In genomic region chrII:7200051-7200599, ce11 we compare ENCODE assay signal across 1 worm cellular context.
TF ChIP-seq lines count a peak whose summit lies in the region.

Gene pcrg-1 (plus strand): TSS chrII:7200549.

TF ChIP-seq in whole organism, L4 larva, 104 proteins besides CTCF, POLR2A, EP300 and RAD21 (continued from another document):
- no peak for TF ChIP-seq fos-1 (tag; optimal IDR thresholded peaks at IDR 0.05; lab: Kevin White, UChicago)
- no peak for TF ChIP-seq attf-4 (tag; optimal IDR thresholded peaks at IDR 0.05; lab: Kevin White, UChicago)
- no peak for TF ChIP-seq fkh-10 (GFP tag; optimal IDR thresholded peaks at IDR 0.05; lab: Kevin White, UChicago)
- peak; percentile 12 to 56 for TF ChIP-seq hif-1 (tag; optimal IDR thresholded peaks at IDR 0.05; lab: Kevin White, UChicago)
- peak; percentile 91 for TF ChIP-seq T26A8.4 (GFP tag; IDR thresholded peaks at IDR 0.05; lab: Robert Waterston, UW)
- no peak for TF ChIP-seq cey-2 (tag; optimal IDR thresholded peaks at IDR 0.05; lab: Kevin White, UChicago; ENCODE audit: borderline replicate concordance, insufficient read depth)
- peak; percentile 89 for TF ChIP-seq nhr-41 (GFP tag; IDR thresholded peaks at IDR 0.05; lab: Robert Waterston, UW)
- no peak for TF ChIP-seq zag-1 (tag; optimal IDR thresholded peaks at IDR 0.05; lab: Kevin White, UChicago)
- TF ChIP-seq unc-39 (tag; optimal IDR thresholded peaks at IDR 0.05; lab: Kevin White, UChicago) = no peak
- no peak for TF ChIP-seq R02D3.7 (tag; optimal IDR thresholded peaks at IDR 0.05; lab: Kevin White, UChicago)
- TF ChIP-seq mdl-1 (tag; optimal IDR thresholded peaks at IDR 0.05; lab: Kevin White, UChicago) = no peak
- peak in 1 of 2 experiments; percentile 81 for TF ChIP-seq unc-62 (GFP tag; optimal IDR thresholded peaks at IDR 0.05 in 1 of 2; lab: Kevin White, UChicago)
- TF ChIP-seq unc-62 (tag; optimal IDR thresholded peaks at IDR 0.05; lab: Kevin White, UChicago) = no peak
- peak; percentile 69 for TF ChIP-seq hlh-30 (tag; optimal IDR thresholded peaks at IDR 0.05; lab: Kevin White, UChicago; ENCODE audit: insufficient read depth)
- peak; percentile 83 for TF ChIP-seq tra-1 (GFP tag; IDR thresholded peaks at IDR 0.05; lab: Robert Waterston, UW)
- TF ChIP-seq T20F7.1 (GFP tag; optimal IDR thresholded peaks at IDR 0.05; lab: Kevin White, UChicago) = peak; percentile 35
- no peak for TF ChIP-seq nhr-77 (tag; optimal IDR thresholded peaks at IDR 0.05; lab: Kevin White, UChicago)
- peak; percentile 95 for TF ChIP-seq snpc-4 (tag; optimal IDR thresholded peaks at IDR 0.05; lab: Kevin White, UChicago)
- TF ChIP-seq lin-38 (GFP tag; IDR thresholded peaks at IDR 0.05; lab: Robert Waterston, UW) = peak; percentile 84
- peak; percentile 84 for TF ChIP-seq php-3 (GFP tag; IDR thresholded peaks at IDR 0.05; lab: Robert Waterston, UW)
- peak; percentile 70 for TF ChIP-seq lir-3 (tag; optimal IDR thresholded peaks at IDR 0.05; lab: Kevin White, UChicago)
- TF ChIP-seq nhr-42 (GFP tag; IDR thresholded peaks at IDR 0.05; lab: Robert Waterston, UW) = peak; percentile 84
- peak; percentile 74 for TF ChIP-seq rbr-2 (tag; optimal IDR thresholded peaks at IDR 0.05; lab: Kevin White, UChicago)
- peak; percentile 61 for TF ChIP-seq mep-1 (tag; optimal IDR thresholded peaks at IDR 0.05; lab: Kevin White, UChicago)
- TF ChIP-seq nhr-111 (GFP tag; optimal IDR thresholded peaks at IDR 0.05; lab: Kevin White, UChicago) = peak; percentile 76
- peak; percentile 80 for TF ChIP-seq spr-1 (tag; optimal IDR thresholded peaks at IDR 0.05; lab: Kevin White, UChicago)
- peak; percentile 59 for TF ChIP-seq spr-3 (GFP tag; optimal IDR thresholded peaks at IDR 0.05; lab: Kevin White, UChicago)
- peak; percentile 82 for TF ChIP-seq Y5F2A.4 (GFP tag; optimal IDR thresholded peaks at IDR 0.05; lab: Kevin White, UChicago)
- no peak for TF ChIP-seq ceh-82 (tag; optimal IDR thresholded peaks at IDR 0.05; lab: Kevin White, UChicago)
- TF ChIP-seq sdz-12 (GFP tag; optimal IDR thresholded peaks at IDR 0.05; lab: Kevin White, UChicago) = no peak
- peak; percentile 50 for TF ChIP-seq dpl-1 (GFP tag; optimal IDR thresholded peaks at IDR 0.05; lab: Kevin White, UChicago)
- no peak for TF ChIP-seq jun-1 (tag; optimal IDR thresholded peaks at IDR 0.05; lab: Kevin White, UChicago)
- TF ChIP-seq mxl-3 (GFP tag; optimal IDR thresholded peaks at IDR 0.05; lab: Kevin White, UChicago) = peak; percentile 85
- TF ChIP-seq lin-29 (GFP tag; IDR thresholded peaks at IDR 0.05; lab: Robert Waterston, UW) = peak; percentile 79
- TF ChIP-seq pqm-1 (tag; optimal IDR thresholded peaks at IDR 0.05; lab: Kevin White, UChicago) = no peak
- TF ChIP-seq gei-8 (GFP tag; optimal IDR thresholded peaks at IDR 0.05; lab: Kevin White, UChicago) = peak; percentile 12
- TF ChIP-seq egl-43 (GFP tag; IDR thresholded peaks at IDR 0.05; lab: Robert Waterston, UW) = peak; percentile 97
- no peak for TF ChIP-seq nhr-10 (tag; optimal IDR thresholded peaks at IDR 0.05; lab: Kevin White, UChicago)
- TF ChIP-seq zip-2 (tag; optimal IDR thresholded peaks at IDR 0.05; lab: Kevin White, UChicago) = peak; percentile 35
- TF ChIP-seq hlh-11 (tag; optimal IDR thresholded peaks at IDR 0.05; lab: Kevin White, UChicago) = peak; percentile 74
- TF ChIP-seq aly-2 (tag; optimal IDR thresholded peaks at IDR 0.05; lab: Kevin White, UChicago) = no peak
- TF ChIP-seq ZK337.2 (GFP tag; IDR thresholded peaks at IDR 0.05; lab: Robert Waterston, UW) = peak; percentile 21
- peak; percentile 86 for TF ChIP-seq snpc-1.2 (GFP tag; IDR thresholded peaks at IDR 0.05; lab: Robert Waterston, UW)
